Fruit fly (Drosophila melanogaster) whole organism, prepupa: ENCODE data around the gene Snx21.

Source experiments
- Blimp-1 ChIP-seq: fragments of 200-800 bp; sonication (Bioruptor generic); optimal IDR thresholded peaks from 3 replicates; lab custom pipeline; 2017; ENCODE audit warnings: missing biosample characterization, missing genetic modification characterization, mild to moderate bottlenecking, moderate library complexity, missing genetic modification reagents
- CG10669 ChIP-seq: fragments of 200-800 bp; sonication (Bioruptor generic); optimal IDR thresholded peaks from 3 replicates; lab custom pipeline; 2018; ENCODE audit warnings: missing biosample characterization, mild to moderate bottlenecking, missing genetic modification characterization, moderate library complexity
- CG11762 ChIP-seq: fragments of 200-800 bp; sonication (Bioruptor generic); optimal IDR thresholded peaks from 3 replicates; lab custom pipeline; 2016; ENCODE audit warnings: missing biosample characterization, missing genetic modification characterization; ENCODE audit not compliant: insufficient read depth
- CG11902 ChIP-seq: fragments of 200-800 bp; sonication (Bioruptor generic); optimal IDR thresholded peaks from 3 replicates; lab custom pipeline; 2016; ENCODE audit warnings: missing biosample characterization, missing genetic modification characterization
- CG15336 ChIP-seq: fragments of 200-800 bp; sonication (Bioruptor generic); IDR thresholded peaks from 2 replicates; pipeline ENCODE4 v1.3.6; 2022; ENCODE audit warnings: missing biosample characterization, missing genetic modification characterization
- CG1621 ChIP-seq: fragments of 200-800 bp; sonication (Bioruptor generic); optimal IDR thresholded peaks from 3 replicates; lab custom pipeline; 2018; ENCODE audit warnings: missing biosample characterization, mild to moderate bottlenecking, missing genetic modification characterization
- CG16779 ChIP-seq: fragments of 200-800 bp; sonication (Bioruptor generic); optimal IDR thresholded peaks from 3 replicates; lab custom pipeline; 2017; ENCODE audit warnings: missing biosample characterization, mild to moderate bottlenecking, missing genetic modification characterization
- CG3032 ChIP-seq: fragments of 200-800 bp; optimal IDR thresholded peaks from 2 replicates; lab custom pipeline; 2019; ENCODE audit warnings: missing biosample characterization, mild to moderate bottlenecking, missing genetic modification characterization, moderate library complexity
- CG32006 ChIP-seq: fragments of 200-800 bp; sonication (Bioruptor generic); optimal IDR thresholded peaks from 3 replicates; lab custom pipeline; 2017; ENCODE audit warnings: missing biosample characterization, mild to moderate bottlenecking, missing genetic modification characterization
- CG3919 ChIP-seq: fragments of 200-800 bp; sonication (Bioruptor generic); optimal IDR thresholded peaks from 3 replicates; lab custom pipeline; 2016; ENCODE audit warnings: missing biosample characterization, missing genetic modification characterization
- CG4318 ChIP-seq: fragments of 200-800 bp; sonication (Bioruptor generic); optimal IDR thresholded peaks from 3 replicates; lab custom pipeline; 2017; ENCODE audit warnings: missing biosample characterization, mild to moderate bottlenecking, missing genetic modification characterization
- CG6808 ChIP-seq: fragments of 200-800 bp; sonication (Bioruptor generic); optimal IDR thresholded peaks from 3 replicates; lab custom pipeline; 2017; ENCODE audit warnings: missing biosample characterization, missing genetic modification characterization, mild to moderate bottlenecking, moderate library complexity, missing genetic modification reagents
- CG6854 ChIP-seq: fragments of 200-800 bp; sonication (Bioruptor generic); optimal IDR thresholded peaks from 2 replicates; lab custom pipeline; 2017; ENCODE audit warnings: missing biosample characterization, mild to moderate bottlenecking, missing genetic modification characterization
- CG7368 ChIP-seq: fragments of 200-800 bp; sonication (Bioruptor generic); optimal IDR thresholded peaks from 3 replicates; lab custom pipeline; 2016; ENCODE audit warnings: missing biosample characterization, missing genetic modification characterization
- CG8319 ChIP-seq: fragments of 200-800 bp; sonication (Bioruptor generic); optimal IDR thresholded peaks from 3 replicates; lab custom pipeline; 2016; ENCODE audit warnings: missing biosample characterization, missing genetic modification characterization
- CG8632 ChIP-seq: fragments of 200-800 bp; sonication (Bioruptor generic); optimal IDR thresholded peaks from 3 replicates; lab custom pipeline; 2016; ENCODE audit warnings: missing biosample characterization, missing genetic modification characterization
- CG9139 ChIP-seq: fragments of 200-800 bp; sonication (Bioruptor generic); optimal IDR thresholded peaks from 3 replicates; lab custom pipeline; 2017; ENCODE audit warnings: missing biosample characterization, mild to moderate bottlenecking, missing genetic modification characterization
- Eip78C ChIP-seq: fragments of 200-800 bp; sonication (Bioruptor generic); peaks from one replicate; lab custom pipeline; 2016; ENCODE audit warnings: missing biosample characterization, missing genetic modification characterization
- Eip93F ChIP-seq: fragments of 200-800 bp; sonication (Bioruptor generic); optimal IDR thresholded peaks from 2 replicates; lab custom pipeline; 2016; ENCODE audit warnings: missing biosample characterization, mild to moderate bottlenecking, missing genetic modification characterization
- Ets21C ChIP-seq: fragments of 200-800 bp; sonication (Bioruptor generic); optimal IDR thresholded peaks from 3 replicates; lab custom pipeline; 2016; ENCODE audit warnings: missing biosample characterization, missing genetic modification characterization
- Ets96B ChIP-seq: fragments of 200-800 bp; optimal IDR thresholded peaks from 2 replicates; lab custom pipeline; 2019; ENCODE audit warnings: missing biosample characterization, mild to moderate bottlenecking, missing genetic modification characterization, moderate library complexity
- Gug ChIP-seq: fragments of 200-800 bp; sonication (Bioruptor generic); IDR thresholded peaks from 2 replicates; pipeline ENCODE4 v1.3.6; 2022; ENCODE audit warnings: missing biosample characterization, missing genetic modification characterization
- Hr38 ChIP-seq: sonication (Bioruptor generic); optimal IDR thresholded peaks from 2 replicates; lab custom pipeline; 2016; ENCODE audit warnings: missing biosample characterization, missing genetic modification characterization
- Hr39 ChIP-seq: fragments of 200-800 bp; sonication (Bioruptor generic); optimal IDR thresholded peaks from 2 replicates; lab custom pipeline; 2016; ENCODE audit warnings: missing biosample characterization, missing genetic modification characterization
- Hr4 ChIP-seq: fragments of 200-800 bp; sonication (Bioruptor generic); optimal IDR thresholded peaks from 3 replicates; lab custom pipeline; 2016; ENCODE audit warnings: missing biosample characterization, missing genetic modification characterization
- Lpt ChIP-seq: fragments of 200-800 bp; sonication (Bioruptor generic); optimal IDR thresholded peaks from 3 replicates; lab custom pipeline; 2016; ENCODE audit warnings: missing biosample characterization, missing genetic modification characterization
- Smox ChIP-seq: fragments of 200-800 bp; sonication (Bioruptor generic); optimal IDR thresholded peaks from 3 replicates; lab custom pipeline; 2016; ENCODE audit warnings: missing biosample characterization, missing genetic modification characterization
- Sox102F ChIP-seq: fragments of 200-800 bp; sonication (Bioruptor generic); optimal IDR thresholded peaks from 2 replicates; lab custom pipeline; 2016; ENCODE audit warnings: missing biosample characterization, mild to moderate bottlenecking, missing genetic modification characterization
- Sox14 ChIP-seq: fragments of 200-800 bp; sonication (Bioruptor generic); optimal IDR thresholded peaks from 3 replicates; lab custom pipeline; 2016; ENCODE audit warnings: missing biosample characterization, missing genetic modification characterization
- Sox15 ChIP-seq: fragments of 200-800 bp; sonication (Bioruptor generic); optimal IDR thresholded peaks from 3 replicates; lab custom pipeline; 2016; ENCODE audit warnings: missing biosample characterization, missing genetic modification characterization
- acj6 ChIP-seq: fragments of 200-800 bp; sonication (Bioruptor generic); optimal IDR thresholded peaks from 3 replicates; lab custom pipeline; 2016; ENCODE audit warnings: missing biosample characterization, missing genetic modification characterization
- dac ChIP-seq: fragments of 200-800 bp; sonication (Bioruptor generic); optimal IDR thresholded peaks from 2 replicates; lab custom pipeline; 2017; ENCODE audit warnings: missing biosample characterization, mild to moderate bottlenecking, missing genetic modification characterization
- dsx ChIP-seq: fragments of 200-800 bp; optimal IDR thresholded peaks from 3 replicates; lab custom pipeline; 2019; ENCODE audit warnings: missing biosample characterization, mild to moderate bottlenecking, missing genetic modification characterization, moderate library complexity; ENCODE audit not compliant: poor library complexity, severe bottlenecking
- esn ChIP-seq: fragments of 200-800 bp; sonication (Bioruptor generic); optimal IDR thresholded peaks from 2 replicates; lab custom pipeline; 2016; ENCODE audit warnings: missing biosample characterization, mild to moderate bottlenecking, missing genetic modification characterization, moderate library complexity
- fd59A ChIP-seq: fragments of 200-800 bp; sonication (Bioruptor generic); optimal IDR thresholded peaks from 2 replicates; lab custom pipeline; 2017; ENCODE audit warnings: missing biosample characterization, mild to moderate bottlenecking, missing genetic modification characterization, missing genetic modification reagents
- fd85E ChIP-seq: fragments of 200-800 bp; sonication (Bioruptor generic); optimal IDR thresholded peaks from 3 replicates; lab custom pipeline; 2016; ENCODE audit warnings: missing biosample characterization, missing genetic modification characterization
- net ChIP-seq: fragments of 200-800 bp; sonication (Bioruptor generic); optimal IDR thresholded peaks from 3 replicates; lab custom pipeline; 2016; ENCODE audit warnings: missing biosample characterization, missing genetic modification characterization
- salr ChIP-seq, 2 experiments: fragments of 200-800 bp; sonication (Bioruptor generic); optimal IDR thresholded peaks; 3 replicates each; lab custom pipeline; 2016 to 2018; ENCODE audit warnings: missing biosample characterization in 2 of 2, missing genetic modification characterization in 2 of 2, mild to moderate bottlenecking in 1 of 2
- ss ChIP-seq, 2 experiments: fragments of 200-800 bp; sonication (Bioruptor generic); optimal IDR thresholded peaks; 2 replicates in 1 of 2; 3 replicates in 1 of 2; lab custom pipeline; 2017 to 2018; ENCODE audit warnings: mild to moderate bottlenecking in 2 of 2, missing biosample characterization in 2 of 2, missing genetic modification characterization in 2 of 2, moderate library complexity in 1 of 2
- svp ChIP-seq: fragments of 200-800 bp; sonication (Bioruptor generic); peaks from one replicate; lab custom pipeline; 2016; ENCODE audit warnings: missing biosample characterization, missing genetic modification characterization
- vri ChIP-seq: fragments of 200-800 bp; sonication (Bioruptor generic); optimal IDR thresholded peaks from 3 replicates; lab custom pipeline; 2016; ENCODE audit warnings: missing biosample characterization, mild to moderate bottlenecking, missing genetic modification characterization

The Snx21 gene

dm6 chr2L:2759654-2760053 lies 5.8 kb downstream of the Snx21 start, which contains the start of the genes HemK2, Snapin and Tnpo-SR (continued):
- TF ChIP-seq Hr38 (no peak), CG6854 (GFP tag; lab: Kevin White, UChicago) (peak; percentile 67), svp (GFP tag; lab: Kevin White, UChicago) (peak; percentile 97), fd85E (GFP tag; lab: Kevin White, UChicago) (peak; percentile 47), Ets96B (peak; percentile 89), Sox14 (GFP tag; lab: Kevin White, UChicago) (peak; percentile 91), CG8632 (peak; percentile 83), Ets21C (peak; percentile 90)

dm6 chr2L:2757930-2758556 lies 7.4 kb downstream of the Snx21 start:
- peak; percentile 15 for TF ChIP-seq svp (GFP tag; lab: Kevin White, UChicago)
- TF ChIP-seq Ets21C = no peak

- peak; percentile 31 for TF ChIP-seq net (GFP tag; lab: Kevin White, UChicago)
- TF ChIP-seq CG8632 = peak; percentile 19
- TF ChIP-seq CG32006 = no peak
- peak; percentile 10 for TF ChIP-seq dsx (GFP tag; lab: Kevin White, UChicago)
- TF ChIP-seq CG16779 (tag; lab: Kevin White, UChicago) = peak; percentile 72
- peak; percentile 50 for TF ChIP-seq Sox102F (GFP tag; lab: Kevin White, UChicago)
- TF ChIP-seq vri (GFP tag; lab: Kevin White, UChicago) = peak; percentile 34
- TF ChIP-seq Sox15 (GFP tag; lab: Kevin White, UChicago) = no peak
- peak; percentile 32 for TF ChIP-seq CG1621 (tag; lab: Kevin White, UChicago)
- TF ChIP-seq Eip78C (GFP tag; lab: Kevin White, UChicago) = peak; percentile 61
- TF ChIP-seq Lpt = peak; percentile 76
- peak; percentile 11 for TF ChIP-seq CG11762 (GFP tag; lab: Kevin White, UChicago)
- peak; percentile 48 for TF ChIP-seq CG6808 (GFP tag; lab: Kevin White, UChicago)
- peak; percentile 83 for TF ChIP-seq CG6854 (GFP tag; lab: Kevin White, UChicago)
- TF ChIP-seq ss (GFP tag; optimal IDR thresholded peaks at IDR 0.05; lab: Kevin White, UChicago) = peak; percentile 71 to 76
- TF ChIP-seq CG11902 (GFP tag; lab: Kevin White, UChicago) = no peak
- TF ChIP-seq CG9139 (GFP tag; lab: Kevin White, UChicago) = peak; percentile 79
- TF ChIP-seq CG15336 (GFP tag; lab: Robert Waterston, UW) = no peak
- TF ChIP-seq fd59A (GFP tag; lab: Kevin White, UChicago) = no peak
Observed at dm6 chr2L:2755323-2755695, 10.2 kb downstream of the Snx21 start.

dm6 chr2L:2754437-2755322 lies 10.8 kb downstream of the Snx21 start:
- peak; percentile 84 for TF ChIP-seq fd59A (GFP tag; lab: Kevin White, UChicago)
- peak; percentile 90 for TF ChIP-seq Sox14 (GFP tag; lab: Kevin White, UChicago)
- peak; percentile 92 for TF ChIP-seq svp (GFP tag; lab: Kevin White, UChicago)
- TF ChIP-seq Hr4 (GFP tag; lab: Kevin White, UChicago) = peak; percentile 93
- TF ChIP-seq CG7368 = peak; percentile 74
- TF ChIP-seq CG3919 = peak; percentile 86
- TF ChIP-seq CG10669 = peak; percentile 92
- peak; percentile 68 to 94 for TF ChIP-seq salr (GFP tag; optimal IDR thresholded peaks at IDR 0.05; lab: Kevin White, UChicago)
- TF ChIP-seq Hr38 = peak; percentile 23
- TF ChIP-seq CG16779 (tag; lab: Kevin White, UChicago) = peak; percentile 80
- TF ChIP-seq Eip93F (GFP tag; lab: Kevin White, UChicago) = peak; percentile 40
- no peak for TF ChIP-seq Gug (GFP tag; lab: Robert Waterston, UW)
- peak; percentile 77 for TF ChIP-seq dsx (GFP tag; lab: Kevin White, UChicago)
- peak; percentile 68 for TF ChIP-seq CG11902 (GFP tag; lab: Kevin White, UChicago)
- peak; percentile 81 for TF ChIP-seq CG8632
- peak; percentile 74 for TF ChIP-seq Smox (GFP tag; lab: Kevin White, UChicago)
- peak; percentile 80 for TF ChIP-seq Blimp-1
- TF ChIP-seq acj6 (GFP tag; lab: Kevin White, UChicago) = peak; percentile 87
- TF ChIP-seq CG8319 (GFP tag; lab: Kevin White, UChicago) = peak; percentile 81
- TF ChIP-seq esn = peak; percentile 89
- TF ChIP-seq vri (GFP tag; lab: Kevin White, UChicago) = no peak
- TF ChIP-seq Hr39 (GFP tag; lab: Kevin White, UChicago) = peak; percentile 73
- TF ChIP-seq CG4318 (GFP tag; lab: Kevin White, UChicago) = peak; percentile 92
- peak; percentile 91 for TF ChIP-seq dac (GFP tag; lab: Kevin White, UChicago)
- TF ChIP-seq CG3032 (tag; lab: Kevin White, UChicago) = peak; percentile 90
